Fruit fly (Drosophila melanogaster) whole organism, embryonic: Measurements from ENCODE around the gene IntS14.
A peak's percentile ranks its signal among the peaks of the same experiment; 100 is the strongest.

ENCODE experiments used
- ATbp ChIP-seq: fragments of 200-800 bp; sonication (Bioruptor generic); optimal IDR thresholded peaks from 2 replicates; lab custom pipeline; 2017; ENCODE audit warnings: missing biosample characterization, mild to moderate bottlenecking, missing genetic modification characterization, missing genetic modification reagents
- Adf1 ChIP-seq: fragments of 200-800 bp; sonication (Bioruptor generic); IDR thresholded peaks from 2 replicates; pipeline ENCODE4 v1.3.6; 2022; ENCODE audit warnings: missing biosample characterization, missing genetic modification characterization
- Bdp1 ChIP-seq: fragments of 200-800 bp; sonication (Bioruptor generic); optimal IDR thresholded peaks from 3 replicates; lab custom pipeline; 2016; ENCODE audit warnings: missing biosample characterization, missing genetic modification characterization
- C15 ChIP-seq: fragments of 200-800 bp; sonication (Bioruptor generic); IDR thresholded peaks from 3 replicates; pipeline ENCODE4 v1.3.6; 2022; ENCODE audit warnings: missing biosample characterization, missing genetic modification characterization
- CG10366 ChIP-seq: fragments of 200-800 bp; sonication (Bioruptor generic); IDR thresholded peaks from 2 replicates; pipeline ENCODE4 v1.3.6; 2022; ENCODE audit warnings: missing biosample characterization, missing genetic modification characterization
- CG10565 ChIP-seq: fragments of 200-800 bp; sonication (Bioruptor generic); optimal IDR thresholded peaks from 3 replicates; lab custom pipeline; 2016; ENCODE audit warnings: missing biosample characterization, mild to moderate bottlenecking, missing genetic modification characterization
- CG10979 ChIP-seq: fragments of 200-800 bp; sonication (Bioruptor generic); optimal IDR thresholded peaks from 2 replicates; lab custom pipeline; 2018; ENCODE audit warnings: missing biosample characterization, mild to moderate bottlenecking, missing genetic modification characterization, moderate library complexity
- CG11247 ChIP-seq: fragments of 200-800 bp; sonication (Bioruptor generic); IDR thresholded peaks from 2 replicates; pipeline ENCODE4 v1.3.6; 2022; ENCODE audit warnings: missing biosample characterization, missing genetic modification characterization
- CG11695 ChIP-seq: fragments of 200-800 bp; sonication (Bioruptor generic); IDR thresholded peaks from 3 replicates; pipeline ENCODE4 v1.3.6; 2022; ENCODE audit warnings: missing biosample characterization, missing genetic modification characterization
- CG13624 ChIP-seq: fragments of 200-800 bp; sonication (Bioruptor generic); optimal IDR thresholded peaks from 2 replicates; lab custom pipeline; 2016; ENCODE audit warnings: missing biosample characterization, missing genetic modification characterization
- CG14014 ChIP-seq: fragments of 200-800 bp; sonication (Bioruptor generic); IDR thresholded peaks from 2 replicates; pipeline ENCODE4 v1.3.6; 2022; ENCODE audit warnings: missing biosample characterization, missing genetic modification characterization
- CG1602 ChIP-seq: fragments of 200-800 bp; sonication (Bioruptor generic); optimal IDR thresholded peaks from 3 replicates; lab custom pipeline; 2016; ENCODE audit warnings: missing biosample characterization, missing genetic modification characterization
- CG16813 ChIP-seq: fragments of 200-800 bp; sonication (Bioruptor generic); IDR thresholded peaks from 3 replicates; pipeline ENCODE4 v1.3.6; 2022; ENCODE audit warnings: missing biosample characterization, missing genetic modification characterization; ENCODE audit not compliant: partially characterized antibody
- CG17829 ChIP-seq: fragments of 200-800 bp; optimal IDR thresholded peaks from 2 replicates; lab custom pipeline; 2019; ENCODE audit warnings: missing biosample characterization, mild to moderate bottlenecking, missing genetic modification characterization, moderate library complexity
- CG1792 ChIP-seq: fragments of 200-800 bp; sonication (Bioruptor generic); optimal IDR thresholded peaks from 2 replicates; lab custom pipeline; 2016; ENCODE audit warnings: missing biosample characterization, missing genetic modification characterization
- CG2129 ChIP-seq: fragments of 200-800 bp; sonication (Bioruptor generic); IDR thresholded peaks from 2 replicates; pipeline ENCODE4 v1.3.6; 2022; ENCODE audit warnings: missing biosample characterization, missing genetic modification characterization; ENCODE audit not compliant: partially characterized antibody
- CG2889 ChIP-seq: fragments of 200-800 bp; sonication (Bioruptor generic); IDR thresholded peaks from 3 replicates; pipeline ENCODE4 v1.3.6; 2022; ENCODE audit warnings: missing biosample characterization, missing genetic modification characterization
- CG30431 ChIP-seq: fragments of 200-800 bp; sonication (Bioruptor generic); optimal IDR thresholded peaks from 2 replicates; lab custom pipeline; 2017; ENCODE audit warnings: missing biosample characterization, missing genetic modification characterization
- CG3163 ChIP-seq: fragments of 200-800 bp; sonication (Bioruptor generic); optimal IDR thresholded peaks from 3 replicates; lab custom pipeline; 2016; ENCODE audit warnings: missing biosample characterization, missing genetic modification characterization
- CG34376 ChIP-seq: fragments of 200-800 bp; sonication (Bioruptor generic); optimal IDR thresholded peaks from 2 replicates; lab custom pipeline; 2018; ENCODE audit warnings: missing biosample characterization, mild to moderate bottlenecking, missing genetic modification characterization
- CG42726 ChIP-seq: fragments of 200-800 bp; sonication (Bioruptor generic); IDR thresholded peaks from 2 replicates; pipeline ENCODE4 v1.3.6; 2022; ENCODE audit warnings: missing biosample characterization, missing genetic modification characterization; ENCODE audit not compliant: partially characterized antibody
- CG4820 ChIP-seq: fragments of 200-800 bp; sonication (Bioruptor generic); optimal IDR thresholded peaks from 3 replicates; lab custom pipeline; 2016; ENCODE audit warnings: missing biosample characterization, missing genetic modification characterization
- CG7357 ChIP-seq: fragments of 200-800 bp; sonication (Bioruptor generic); IDR thresholded peaks from 3 replicates; pipeline ENCODE4 v1.3.6; 2022; ENCODE audit warnings: missing biosample characterization, missing genetic modification characterization
- CG7987 ChIP-seq: fragments of 200-800 bp; sonication (Bioruptor generic); optimal IDR thresholded peaks from 2 replicates; lab custom pipeline; 2018; ENCODE audit warnings: missing biosample characterization, mild to moderate bottlenecking, missing genetic modification characterization, moderate library complexity
- CG8089 ChIP-seq: fragments of 200-800 bp; sonication (Bioruptor generic); optimal IDR thresholded peaks from 3 replicates; lab custom pipeline; 2016; ENCODE audit warnings: missing biosample characterization, missing genetic modification characterization
- CG8359 ChIP-seq: fragments of 200-800 bp; sonication (Bioruptor generic); optimal IDR thresholded peaks from 2 replicates; lab custom pipeline; 2017; ENCODE audit warnings: missing biosample characterization, mild to moderate bottlenecking, missing genetic modification characterization, borderline replicate concordance
- CG9797 ChIP-seq: fragments of 200-800 bp; sonication (Bioruptor generic); optimal IDR thresholded peaks from 3 replicates; lab custom pipeline; 2018; ENCODE audit warnings: missing biosample characterization, mild to moderate bottlenecking, missing genetic modification characterization
- CG9876 ChIP-seq: fragments of 200-800 bp; sonication (Bioruptor generic); optimal IDR thresholded peaks from 2 replicates; lab custom pipeline; 2016; ENCODE audit warnings: missing biosample characterization, missing genetic modification characterization
- Doc2 ChIP-seq: fragments of 200-800 bp; sonication (Bioruptor generic); IDR thresholded peaks from 2 replicates; pipeline ENCODE4 v1.3.6; 2022; ENCODE audit warnings: missing biosample characterization, missing genetic modification characterization
- ERR ChIP-seq: fragments of 200-800 bp; sonication (Bioruptor generic); optimal IDR thresholded peaks from 2 replicates; lab custom pipeline; 2016; ENCODE audit warnings: missing biosample characterization, missing genetic modification characterization
- GATAe ChIP-seq: fragments of 200-800 bp; sonication (Bioruptor generic); conservative IDR thresholded peaks from 2 replicates; pipeline ENCODE4 v1.3.6; 2022; ENCODE audit warnings: missing biosample characterization, missing genetic modification characterization
- Gug ChIP-seq: fragments of 200-800 bp; sonication (Bioruptor generic); IDR thresholded peaks from 4 replicates; pipeline ENCODE4 v1.3.6; 2022; ENCODE audit warnings: missing biosample characterization, missing genetic modification characterization
- HmgD ChIP-seq: fragments of 200-800 bp; sonication (Bioruptor generic); optimal IDR thresholded peaks from 3 replicates; lab custom pipeline; 2016; ENCODE audit warnings: missing biosample characterization, missing genetic modification characterization
- HmgZ ChIP-seq: fragments of 200-800 bp; sonication (Bioruptor generic); optimal IDR thresholded peaks from 2 replicates; lab custom pipeline; 2018; ENCODE audit warnings: missing biosample characterization, mild to moderate bottlenecking, missing genetic modification characterization
- Hmx ChIP-seq: fragments of 200-800 bp; sonication (Bioruptor generic); optimal IDR thresholded peaks from 2 replicates; lab custom pipeline; 2016; ENCODE audit warnings: missing biosample characterization, missing genetic modification characterization
- Hr3 ChIP-seq: fragments of 200-800 bp; sonication (Bioruptor generic); optimal IDR thresholded peaks from 3 replicates; lab custom pipeline; 2016; ENCODE audit warnings: missing biosample characterization, missing genetic modification characterization
- Myb ChIP-seq: fragments of 200-800 bp; sonication (Bioruptor generic); optimal IDR thresholded peaks from 2 replicates; lab custom pipeline; 2016; ENCODE audit warnings: missing biosample characterization, missing genetic modification characterization
- Ptx1 ChIP-seq: fragments of 200-800 bp; sonication (Bioruptor generic); IDR thresholded peaks from 2 replicates; pipeline ENCODE4 v1.3.6; 2022; ENCODE audit warnings: missing biosample characterization, missing genetic modification characterization
- Stat92E ChIP-seq, 3 experiments: fragments of >200 bp in 2 of 3; fragments of 200-800 bp in 1 of 3; sonication (Bioruptor generic) in 1 of 3; optimal IDR thresholded peaks; 2 replicates each; lab custom pipeline; 2017 to 2019; ENCODE audit warnings: missing biosample characterization in 3 of 3, missing genetic modification characterization in 3 of 3, mild to moderate bottlenecking in 1 of 3, moderate library complexity in 1 of 3
- YL-1 ChIP-seq: fragments of 200-800 bp; sonication (Bioruptor generic); optimal IDR thresholded peaks from 3 replicates; lab custom pipeline; 2017; ENCODE audit warnings: missing biosample characterization, mild to moderate bottlenecking, missing genetic modification characterization
- bab2 ChIP-seq: fragments of 200-800 bp; sonication (Bioruptor generic); optimal IDR thresholded peaks from 2 replicates; lab custom pipeline; 2016; ENCODE audit warnings: missing biosample characterization, missing genetic modification characterization
- bcd ChIP-seq: fragments of 200-800 bp; sonication (Bioruptor generic); optimal IDR thresholded peaks from 2 replicates; lab custom pipeline; 2017; ENCODE audit warnings: missing biosample characterization, mild to moderate bottlenecking, missing genetic modification characterization
- chinmo ChIP-seq: fragments of 200-800 bp; sonication (Bioruptor generic); IDR thresholded peaks from 4 replicates; pipeline ENCODE4 v1.3.6; 2022; ENCODE audit warnings: missing biosample characterization, missing genetic modification characterization; ENCODE audit not compliant: partially characterized antibody
- lov ChIP-seq, 2 experiments: fragments of 200-800 bp in 1 of 2; fragments of >200 bp in 1 of 2; sonication (Bioruptor generic) in 1 of 2; IDR thresholded peaks in 1 of 2; optimal IDR thresholded peaks in 1 of 2; 2 replicates in 1 of 2; 3 replicates in 1 of 2; pipeline versions ENCODE4 v1.3.6 to Lab custom; 2017 to 2022; ENCODE audit warnings: missing biosample characterization in 1 of 2, missing genetic modification characterization in 1 of 2
- pita ChIP-seq: fragments of 200-800 bp; sonication (Bioruptor generic); optimal IDR thresholded peaks from 2 replicates; lab custom pipeline; 2017; ENCODE audit warnings: missing biosample characterization, mild to moderate bottlenecking, missing genetic modification characterization
- repo ChIP-seq: fragments of 200-800 bp; sonication (Bioruptor generic); optimal IDR thresholded peaks from 2 replicates; lab custom pipeline; 2016; ENCODE audit warnings: missing biosample characterization, missing genetic modification characterization
- row ChIP-seq: fragments of 200-800 bp; sonication (Bioruptor generic); IDR thresholded peaks from 3 replicates; pipeline ENCODE4 v1.3.6; 2022; ENCODE audit warnings: missing biosample characterization, missing genetic modification characterization
- slbo ChIP-seq: fragments of 200-800 bp; sonication (Bioruptor generic); IDR thresholded peaks from 2 replicates; pipeline ENCODE4 v1.3.6; 2022; ENCODE audit warnings: missing biosample characterization, missing genetic modification characterization
- sqz ChIP-seq: fragments of 200-800 bp; sonication (Bioruptor generic); optimal IDR thresholded peaks from 3 replicates; lab custom pipeline; 2018; ENCODE audit warnings: missing biosample characterization, mild to moderate bottlenecking, missing genetic modification characterization
- trh ChIP-seq: fragments of 200-800 bp; sonication (Bioruptor generic); optimal IDR thresholded peaks from 2 replicates; lab custom pipeline; 2016; ENCODE audit warnings: missing biosample characterization, missing genetic modification characterization
- wor ChIP-seq: fragments of 200-800 bp; sonication (Bioruptor generic); IDR thresholded peaks from 2 replicates; pipeline ENCODE4 v1.3.6; 2022; ENCODE audit warnings: missing biosample characterization, missing genetic modification characterization

IntS14 gene

DNA sequence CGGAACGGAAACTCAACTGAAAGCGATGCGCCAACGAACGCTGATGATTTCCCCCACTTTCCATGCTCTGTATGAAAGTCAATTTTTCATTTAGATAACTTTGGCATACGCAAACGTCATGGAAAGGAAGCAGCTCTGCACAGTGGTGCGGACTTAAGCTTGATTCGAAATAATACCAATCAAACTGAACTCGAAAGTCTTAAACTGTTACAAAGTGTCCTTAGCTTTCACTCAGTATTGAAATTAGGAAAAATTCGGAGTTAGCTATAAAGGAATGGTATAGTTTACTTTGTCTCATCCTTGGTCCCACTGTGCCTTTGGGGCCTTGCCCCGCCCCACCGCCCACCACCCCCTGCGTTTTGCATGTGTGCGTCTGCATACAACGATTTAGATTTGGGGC is 43.2 kb downstream of the IntS14 start (continued):
- TF ChIP-seq chinmo (GFP tag; lab: Robert Waterston, UW) (no peak), bcd (peak; percentile 38), C15 (0 out of 3 replicates have a peak, but pooled peaks have one; percentile 44), CG16813 (GFP tag; lab: Robert Waterston, UW) (no peak), ERR (GFP tag; lab: Kevin White, UChicago) (no peak), Hr3 (GFP tag; lab: Kevin White, UChicago) (peak; percentile 18), CG10565 (GFP tag; lab: Kevin White, UChicago) (no peak), CG13624 (GFP tag; lab: Kevin White, UChicago) (no peak), Myb (GFP tag; lab: Kevin White, UChicago) (no peak), Hmx (GFP tag; lab: Kevin White, UChicago) (no peak), CG30431 (GFP tag; lab: Kevin White, UChicago) (no peak), YL-1 (GFP tag; lab: Kevin White, UChicago) (no peak), HmgZ (tag; lab: Kevin White, UChicago) (peak; percentile 29), slbo (peak; percentile 85), Doc2 (GFP tag; lab: Robert Waterston, UW) (peak; percentile 23; the same call in 1 of the 2 replicates), Ptx1 (peak; percentile 63), CG7987 (no peak), CG10366 (peak; percentile 62), lov (optimal IDR thresholded peaks at IDR 0.05; lab: Kevin White, UChicago) (no peak), lov (GFP tag; IDR thresholded peaks at IDR 0.05; lab: Robert Waterston, UW) (0 out of 3 replicates have a peak, but pooled peaks have one; percentile 25), HmgD (GFP tag; lab: Kevin White, UChicago) (no peak), Bdp1 (GFP tag; lab: Kevin White, UChicago) (no peak), CG1602 (GFP tag; lab: Kevin White, UChicago) (peak; percentile 13), CG3163 (no peak), ATbp (GFP tag; lab: Kevin White, UChicago) (peak; percentile 62), sqz (GFP tag; lab: Kevin White, UChicago) (no peak), GATAe (GFP tag; lab: Robert Waterston, UW) (no peak), wor (GFP tag; lab: Robert Waterston, UW) (no peak), CG7357 (GFP tag; lab: Robert Waterston, UW) (peak; percentile 52; the same call in 1 of the 3 replicates), Stat92E (GFP tag; optimal IDR thresholded peaks at IDR 0.05; lab: Kevin White, UChicago) (no peak), CG34376 (no peak), trh (GFP tag; lab: Kevin White, UChicago) (no peak), CG2889 (GFP tag; lab: Robert Waterston, UW) (peak; percentile 57; the same call in 1 of the 3 replicates), CG14014 (GFP tag; lab: Robert Waterston, UW) (peak; percentile 78), bab2 (no peak), CG2129 (GFP tag; lab: Robert Waterston, UW) (no peak), CG8359 (GFP tag; lab: Kevin White, UChicago) (no peak), Adf1 (0 out of 2 replicates have a peak, but pooled peaks have one; percentile 36), CG1792 (no peak), CG4820 (GFP tag; lab: Kevin White, UChicago) (no peak), pita (no peak), CG8089 (no peak), CG11695 (GFP tag; lab: Robert Waterston, UW) (peak; percentile 61; the same call in 1 of the 3 replicates), CG11247 (GFP tag; lab: Robert Waterston, UW) (peak; percentile 45; the same call in 1 of the 2 replicates), CG9797 (GFP tag; lab: Kevin White, UChicago) (no peak), CG17829 (tag; lab: Kevin White, UChicago) (no peak), Gug (peak; percentile 56; the same call in 3 of the 4 replicates), CG9876 (GFP tag; lab: Kevin White, UChicago) (no peak), CG42726 (no peak), row (GFP tag; lab: Robert Waterston, UW) (peak; percentile 77; the same call in 2 of the 3 replicates), repo (GFP tag; lab: Kevin White, UChicago) (no peak), CG10979 (tag; lab: Kevin White, UChicago) (no peak)
